Worm (Caenorhabditis elegans) whole organism, L2 larva: ENCODE measurements around the gene glo-1.

ENCODE experiments used
- R02D3.7 ChIP-seq: fragments of 150-350 bp; optimal IDR thresholded peaks from 2 replicates; lab custom pipeline; 2014; ENCODE audit warnings: missing biosample characterization, missing genetic modification characterization
- Y55F3AM.14 ChIP-seq: fragments of 200-800 bp; sonication (Bioruptor generic); optimal IDR thresholded peaks from 2 replicates; lab custom pipeline; 2018; ENCODE audit warnings: mild to moderate bottlenecking, missing genetic modification characterization, missing compliant biosample characterization
- elt-1 ChIP-seq: fragments of 150-350 bp; optimal IDR thresholded peaks from 2 replicates; lab custom pipeline; 2014; ENCODE audit warnings: missing biosample characterization, missing genetic modification characterization
- lin-39 ChIP-seq: fragments of 150-350 bp; optimal IDR thresholded peaks from 2 replicates; lab custom pipeline; 2014; ENCODE audit warnings: missing biosample characterization, missing genetic modification reagents, missing genetic modification characterization
- mdl-1 ChIP-seq, 2 experiments: fragments of 150-350 bp in 1 of 2; sonication (generic microtip) in 1 of 2; optimal IDR thresholded peaks; 2 replicates each; lab custom pipeline; 2017; ENCODE audit warnings: missing biosample characterization in 2 of 2, missing genetic modification characterization in 2 of 2
- nhr-11 ChIP-seq: fragments of 150-350 bp; optimal IDR thresholded peaks from 2 replicates; lab custom pipeline; 2014; ENCODE audit warnings: missing biosample characterization, missing genetic modification characterization
- nhr-77 ChIP-seq: fragments of 150-350 bp; optimal IDR thresholded peaks from 2 replicates; lab custom pipeline; 2014; ENCODE audit warnings: missing biosample characterization, missing genetic modification characterization

DNA sequence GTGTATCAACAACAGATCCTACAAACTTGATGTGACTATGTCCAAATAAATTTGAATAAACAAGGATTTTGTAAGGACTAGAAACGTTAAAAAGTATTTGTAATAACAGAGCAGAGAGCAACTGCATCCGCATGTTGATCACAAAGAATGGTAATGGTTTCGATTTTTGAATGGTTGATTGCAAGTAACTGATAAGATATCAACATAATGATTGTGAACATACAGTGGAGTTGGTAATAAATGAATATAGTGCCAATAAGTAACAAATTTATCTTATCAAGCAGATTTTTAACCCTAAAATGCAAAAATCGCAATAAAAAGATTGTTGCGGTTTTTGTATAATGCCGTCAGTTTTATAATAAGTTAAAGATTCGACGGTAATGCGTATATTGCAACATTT lies 43.0 kb upstream of the glo-1 start, which contains the start of gene ugt-23:
- TF ChIP-seq Y55F3AM.14 (GFP tag; lab: Kevin White, UChicago) (no peak), mdl-1 (tag; optimal IDR thresholded peaks at IDR 0.05; lab: Kevin White, UChicago) (no peak), nhr-77 (no peak), lin-39 (tag; lab: Kevin White, UChicago) (no peak), nhr-11 (tag; lab: Kevin White, UChicago) (no peak), R02D3.7 (tag; lab: Kevin White, UChicago) (no peak), elt-1 (tag; lab: Kevin White, UChicago) (no peak)
